Worm (Caenorhabditis elegans) whole organism, young adult: ENCODE measurements around the gene C30B5.2.

ENCODE experiments used
- B0019.2 ChIP-seq: fragments of 200-800 bp; sonication (Bioruptor generic); conservative IDR thresholded peaks from 2 replicates; pipeline ENCODE4 v1.3.6; 2022; ENCODE audit warnings: missing genetic modification reagents, missing genetic modification characterization, missing compliant biosample characterization
- B0035.1 ChIP-seq: sonication (generic microtip); optimal IDR thresholded peaks from 2 replicates; lab custom pipeline; 2016; ENCODE audit warnings: missing genetic modification characterization, mild to moderate bottlenecking, missing compliant biosample characterization, missing genotype, missing genetic modification reagents
- C17E4.6 ChIP-seq: fragments of 200-800 bp; sonication (Bioruptor generic); IDR thresholded peaks from 2 replicates; pipeline ENCODE4 v1.3.6; 2022; ENCODE audit warnings: missing genetic modification reagents, missing genetic modification characterization, missing compliant biosample characterization
- F22D6.2 ChIP-seq: sonication (generic microtip); optimal IDR thresholded peaks from 2 replicates; lab custom pipeline; 2016; ENCODE audit warnings: mild to moderate bottlenecking, missing genetic modification characterization, missing compliant biosample characterization
- Y53G8AR.9 ChIP-seq: fragments of 200-800 bp; sonication (Bioruptor generic); conservative IDR thresholded peaks from 2 replicates; pipeline ENCODE4 v1.3.6; 2022; ENCODE audit warnings: missing genetic modification reagents, missing genetic modification characterization, missing compliant biosample characterization
- Y95B8A.8 ChIP-seq: fragments of 200-800 bp; sonication (Bioruptor generic); IDR thresholded peaks from 2 replicates; pipeline ENCODE4 v1.3.6; 2022; ENCODE audit warnings: missing genetic modification reagents, missing genetic modification characterization, missing compliant biosample characterization
- ZK185.1 ChIP-seq: sonication (generic microtip); optimal IDR thresholded peaks from 2 replicates; lab custom pipeline; 2016; ENCODE audit warnings: mild to moderate bottlenecking, missing genetic modification characterization, missing compliant biosample characterization; ENCODE audit not compliant: poor library complexity, severe bottlenecking
- akir-1 ChIP-seq: fragments of 200-800 bp; sonication (Bioruptor generic); optimal IDR thresholded peaks from 2 replicates; lab custom pipeline; 2018; ENCODE audit warnings: mild to moderate bottlenecking, missing genetic modification characterization, moderate library complexity, missing compliant biosample characterization
- bed-1 ChIP-seq: fragments of 200-800 bp; sonication (Bioruptor generic); IDR thresholded peaks from 2 replicates; pipeline ENCODE4 v1.3.6; 2022; ENCODE audit warnings: missing genetic modification reagents, missing genetic modification characterization, missing compliant biosample characterization
- bed-2 ChIP-seq: fragments of 200-800 bp; sonication (Bioruptor generic); IDR thresholded peaks from 2 replicates; pipeline ENCODE4 v1.3.6; 2022; ENCODE audit warnings: missing genetic modification reagents, missing genetic modification characterization, missing compliant biosample characterization
- ccch-3 ChIP-seq: fragments of 200-800 bp; sonication (Bioruptor generic); optimal IDR thresholded peaks from 2 replicates; lab custom pipeline; 2018; ENCODE audit warnings: mild to moderate bottlenecking, missing genetic modification characterization, missing compliant biosample characterization
- ceh-100 ChIP-seq: fragments of 200-800 bp; sonication (Bioruptor generic); IDR thresholded peaks from 2 replicates; pipeline ENCODE4 v1.3.6; 2022; ENCODE audit warnings: missing genetic modification reagents, missing genetic modification characterization, missing compliant biosample characterization
- ceh-27 ChIP-seq: fragments of 200-800 bp; sonication (Bioruptor generic); optimal IDR thresholded peaks from 2 replicates; lab custom pipeline; 2018; ENCODE audit warnings: mild to moderate bottlenecking, missing genetic modification characterization, moderate library complexity, missing compliant biosample characterization
- ceh-40 ChIP-seq: fragments of 200-800 bp; sonication (Bioruptor generic); IDR thresholded peaks from 2 replicates; pipeline ENCODE4 v1.3.6; 2022; ENCODE audit warnings: missing genetic modification characterization, missing compliant biosample characterization
- chd-7 ChIP-seq: sonication (generic microtip); optimal IDR thresholded peaks from 2 replicates; lab custom pipeline; 2016; ENCODE audit warnings: mild to moderate bottlenecking, missing genetic modification characterization, moderate library complexity, missing compliant biosample characterization
- dox-1 ChIP-seq: fragments of 200-800 bp; sonication (Bioruptor generic); IDR thresholded peaks from 2 replicates; pipeline ENCODE4 v1.3.6; 2022; ENCODE audit warnings: missing genetic modification reagents, missing genetic modification characterization, missing compliant biosample characterization
- fkh-3 ChIP-seq: sonication (generic microtip); optimal IDR thresholded peaks from 2 replicates; lab custom pipeline; 2016; ENCODE audit warnings: mild to moderate bottlenecking, missing genetic modification characterization, missing compliant biosample characterization
- hmg-1.2 ChIP-seq: fragments of 200-800 bp; sonication (Bioruptor generic); IDR thresholded peaks from 2 replicates; pipeline ENCODE4 v1.3.6; 2022; ENCODE audit warnings: missing genetic modification reagents, missing genetic modification characterization, missing compliant biosample characterization
- hrde-1 ChIP-seq: sonication (generic microtip); optimal IDR thresholded peaks from 2 replicates; lab custom pipeline; 2016; ENCODE audit warnings: missing genetic modification characterization, mild to moderate bottlenecking, missing compliant biosample characterization, moderate library complexity, missing genotype, missing genetic modification reagents, borderline replicate concordance
- hsf-1 ChIP-seq: fragments of 200-800 bp; sonication (Bioruptor generic); IDR thresholded peaks from 2 replicates; pipeline ENCODE4 v1.3.6; 2022; ENCODE audit warnings: missing genetic modification reagents, missing genetic modification characterization, missing compliant biosample characterization
- lin-26 ChIP-seq: fragments of 200-800 bp; sonication (Bioruptor generic); IDR thresholded peaks from 2 replicates; pipeline ENCODE4 v1.3.6; 2022; ENCODE audit warnings: missing genetic modification reagents, missing genetic modification characterization, missing compliant biosample characterization
- lin-35 ChIP-seq, 3 experiments: fragments of 150-350 bp in 2 of 3; sonication (generic microtip) in 1 of 3; optimal IDR thresholded peaks; 2 replicates each; lab custom pipeline; 2014 to 2018; ENCODE audit warnings: missing biosample characterization in 3 of 3, missing genetic modification characterization in 3 of 3, missing genetic modification reagents in 3 of 3
- lin-54 ChIP-seq: fragments of 200-800 bp; sonication (Bioruptor generic); optimal IDR thresholded peaks from 2 replicates; lab custom pipeline; 2018; ENCODE audit warnings: mild to moderate bottlenecking, missing genetic modification characterization, missing compliant biosample characterization
- lsl-1 ChIP-seq: fragments of 200-800 bp; sonication (Bioruptor generic); optimal IDR thresholded peaks from 2 replicates; lab custom pipeline; 2018; ENCODE audit warnings: mild to moderate bottlenecking, missing genetic modification characterization, moderate library complexity, missing compliant biosample characterization
- madf-8 ChIP-seq: fragments of 200-800 bp; sonication (Bioruptor generic); conservative IDR thresholded peaks from 2 replicates; pipeline ENCODE4 v1.3.6; 2022; ENCODE audit warnings: missing genetic modification reagents, missing genetic modification characterization, missing compliant biosample characterization
- nfya-2 ChIP-seq: fragments of 200-800 bp; sonication (Bioruptor generic); IDR thresholded peaks from 2 replicates; pipeline ENCODE4 v1.3.6; 2022; ENCODE audit warnings: missing genetic modification reagents, missing genetic modification characterization, missing compliant biosample characterization
- pbrm-1 ChIP-seq: fragments of 200-800 bp; sonication (Bioruptor generic); IDR thresholded peaks from 2 replicates; pipeline ENCODE4 v1.3.6; 2022; ENCODE audit warnings: missing genetic modification reagents, missing genetic modification characterization, missing compliant biosample characterization
- rec-8 ChIP-seq, 2 experiments: sonication (generic microtip); optimal IDR thresholded peaks; 2 replicates each; lab custom pipeline; 2016; ENCODE audit warnings: mild to moderate bottlenecking in 2 of 2, missing genetic modification characterization in 2 of 2, missing genetic modification reagents in 2 of 2, missing genotype in 2 of 2, missing biosample characterization in 1 of 2, missing compliant biosample characterization in 1 of 2, moderate library complexity in 1 of 2
- repo-1 ChIP-seq: sonication (generic microtip); optimal IDR thresholded peaks from 2 replicates; lab custom pipeline; 2017; ENCODE audit warnings: mild to moderate bottlenecking, missing genetic modification characterization, missing compliant biosample characterization
- snpc-1.3 ChIP-seq: sonication (generic microtip); optimal IDR thresholded peaks from 2 replicates; lab custom pipeline; 2017; ENCODE audit warnings: missing genetic modification characterization, mild to moderate bottlenecking, missing compliant biosample characterization, antibody characterized with exemption, moderate library complexity, missing genotype, missing genetic modification reagents; ENCODE audit not compliant: insufficient read depth
- snpc-3.4 ChIP-seq: sonication (generic microtip); optimal IDR thresholded peaks from 2 replicates; lab custom pipeline; 2017; ENCODE audit warnings: missing genetic modification characterization, mild to moderate bottlenecking, missing compliant biosample characterization, antibody characterized with exemption, moderate library complexity, missing genotype, missing genetic modification reagents
- snpc-4 ChIP-seq, 5 experiments: fragments of 150-350 bp in 1 of 5; sonication (generic microtip) in 4 of 5; optimal IDR thresholded peaks; 2 replicates each; lab custom pipeline; 2014 to 2018; ENCODE audit warnings: missing genetic modification characterization in 5 of 5, missing biosample characterization in 3 of 5, antibody characterized with exemption in 2 of 5, mild to moderate bottlenecking in 2 of 5, missing compliant biosample characterization in 2 of 5, missing genotype in 2 of 5, moderate library complexity in 2 of 5, missing genetic modification reagents in 1 of 5
- sptf-2 ChIP-seq: fragments of 200-800 bp; sonication (Bioruptor generic); optimal IDR thresholded peaks from 2 replicates; lab custom pipeline; 2018; ENCODE audit warnings: mild to moderate bottlenecking, missing genetic modification characterization, missing compliant biosample characterization
- zim-3 ChIP-seq: sonication (generic microtip); optimal IDR thresholded peaks from 2 replicates; lab custom pipeline; 2017; ENCODE audit warnings: mild to moderate bottlenecking, missing genetic modification characterization, moderate library complexity, missing compliant biosample characterization
- ztf-18 ChIP-seq: sonication (generic microtip); optimal IDR thresholded peaks from 2 replicates; lab custom pipeline; 2016; ENCODE audit warnings: missing genotype, mild to moderate bottlenecking, missing genetic modification characterization, missing compliant biosample characterization
- ztf-22 ChIP-seq: fragments of 200-800 bp; sonication (Bioruptor generic); optimal IDR thresholded peaks from 2 replicates; lab custom pipeline; 2018; ENCODE audit warnings: mild to moderate bottlenecking, missing genetic modification characterization, moderate library complexity, missing compliant biosample characterization
- ztf-25 ChIP-seq: fragments of 200-800 bp; sonication (Bioruptor generic); IDR thresholded peaks from 2 replicates; pipeline ENCODE4 v1.3.6; 2022; ENCODE audit warnings: missing genetic modification reagents, missing genetic modification characterization, missing compliant biosample characterization
- ztf-28 ChIP-seq: fragments of 200-800 bp; sonication (Bioruptor generic); IDR thresholded peaks from 2 replicates; pipeline ENCODE4 v1.3.6; 2022; ENCODE audit warnings: missing genetic modification reagents, missing genetic modification characterization, missing compliant biosample characterization

Gene C30B5.2

DNA sequence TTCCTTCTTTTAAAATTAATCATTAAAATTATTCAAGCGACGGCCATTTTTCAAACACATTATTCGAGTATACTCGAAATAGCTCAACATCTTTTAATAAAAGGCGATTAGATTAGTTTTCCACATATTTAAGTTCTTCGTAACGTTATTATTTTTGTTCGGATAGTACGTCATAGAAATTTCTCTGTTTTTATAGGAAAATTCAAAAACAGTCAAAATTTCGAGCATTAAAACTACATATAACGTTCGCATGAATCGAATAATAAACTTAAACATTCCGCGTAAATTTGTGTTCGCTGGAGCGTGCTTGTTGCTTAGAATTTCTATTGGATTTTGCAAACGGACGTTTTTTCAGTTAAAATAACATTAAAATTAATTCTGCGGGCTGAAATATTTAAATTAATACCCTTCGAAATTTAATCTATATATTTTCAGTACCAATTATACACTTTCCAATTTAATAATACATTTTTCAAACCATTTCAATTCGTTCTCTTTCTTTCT, 48.3 kb downstream of the C30B5.2 start, which contains the start of gene blos-4:
TSS of gene blos-4 (plus strand) at position 51 of the 504 bp plus-strand sequence.
- TF ChIP-seq ztf-28 (no peak), ccch-3 (no peak), hsf-1 (no peak), chd-7 (no peak), pbrm-1 (GFP tag; lab: Robert Waterston, UW) (no peak), hrde-1 (no peak), lsl-1 (GFP tag; lab: Kevin White, UChicago) (no peak), ceh-40 (GFP tag; lab: Robert Waterston, UW) (no peak), Y53G8AR.9 (GFP tag; lab: Robert Waterston, UW) (no peak), B0035.1 (tag; lab: Kevin White, UChicago) (no peak), dox-1 (no peak), C17E4.6 (no peak), rec-8 (tag; optimal IDR thresholded peaks at IDR 0.05; lab: Kevin White, UChicago) (no peak), madf-8 (GFP tag; lab: Robert Waterston, UW) (no peak), lin-35 (GFP tag; optimal IDR thresholded peaks at IDR 0.05; lab: Kevin White, UChicago) (no peak), bed-1 (GFP tag; lab: Robert Waterston, UW) (no peak), snpc-4 (GFP tag; optimal IDR thresholded peaks at IDR 0.05; lab: Kevin White, UChicago) (no peak), snpc-4 (tag; optimal IDR thresholded peaks at IDR 0.05; lab: Kevin White, UChicago) (no peak)

DNA sequence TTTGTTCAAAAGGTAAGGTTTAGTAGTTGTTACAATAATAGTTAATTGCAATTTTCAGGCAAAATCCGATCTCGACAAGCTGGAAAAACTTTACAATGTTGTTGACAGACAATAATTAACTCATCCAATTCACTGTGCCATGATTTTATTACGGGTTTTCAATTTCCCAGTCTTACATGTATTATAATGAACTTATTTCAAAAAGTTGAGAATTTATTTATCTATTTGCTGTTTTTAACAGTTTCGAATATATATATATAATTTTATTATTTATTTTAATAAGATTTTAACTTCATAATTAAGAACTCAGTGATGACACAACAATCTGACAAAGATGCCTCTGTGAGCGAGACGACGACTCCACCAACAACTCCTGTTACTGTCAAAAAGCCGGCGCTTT, 49.1 kb downstream of the C30B5.2 start, which contains the start of gene lelo-1:
TSS of gene lelo-1 (plus strand) at position 301 of the 400 bp plus-strand sequence.
- TF ChIP-seq ztf-25 (GFP tag; lab: Robert Waterston, UW) (no peak), ztf-28 (no peak), ceh-27 (GFP tag; lab: Kevin White, UChicago) (no peak), ztf-18 (tag; lab: Kevin White, UChicago) (no peak), pbrm-1 (GFP tag; lab: Robert Waterston, UW) (no peak), zim-3 (tag; lab: Kevin White, UChicago) (no peak), dox-1 (no peak), ceh-100 (GFP tag; lab: Robert Waterston, UW) (no peak), snpc-3.4 (tag; lab: Kevin White, UChicago) (no peak), repo-1 (tag; lab: Kevin White, UChicago) (no peak), ztf-22 (GFP tag; lab: Kevin White, UChicago) (no peak), lin-26 (no peak)

DNA sequence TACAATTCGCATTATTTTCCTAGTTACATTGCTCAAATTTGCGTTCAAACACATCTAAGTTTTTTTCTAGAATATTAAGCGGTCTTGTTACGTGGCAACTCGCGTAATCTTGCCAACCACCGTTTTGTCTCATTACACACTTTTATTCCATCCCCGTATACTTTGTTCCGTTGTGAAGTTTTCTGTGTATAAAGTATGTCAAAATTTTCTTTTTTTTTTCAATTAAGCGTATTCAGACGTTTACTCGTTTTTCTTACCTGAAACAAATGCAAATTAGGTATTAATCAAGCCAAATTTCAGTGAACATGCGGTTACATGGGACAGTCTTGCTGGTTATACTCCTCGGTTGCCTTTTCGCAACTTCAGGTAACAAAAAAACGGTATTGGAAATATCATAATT, 50.0 kb downstream of the C30B5.2 start, which contains the start of gene T24H7.2:
TSS of gene T24H7.2 (plus strand) at position 301 of the 400 bp plus-strand sequence.
- TF ChIP-seq lsl-1 (GFP tag; lab: Kevin White, UChicago) (no peak), B0019.2 (no peak), Y53G8AR.9 (GFP tag; lab: Robert Waterston, UW) (no peak), nfya-2 (GFP tag; lab: Robert Waterston, UW) (no peak), fkh-3 (tag; lab: Kevin White, UChicago) (no peak), ztf-25 (GFP tag; lab: Robert Waterston, UW) (no peak), Y95B8A.8 (GFP tag; lab: Robert Waterston, UW) (no peak), snpc-1.3 (no peak), sptf-2 (GFP tag; lab: Kevin White, UChicago) (no peak), ceh-40 (GFP tag; lab: Robert Waterston, UW) (no peak), ZK185.1 (tag; lab: Kevin White, UChicago) (no peak), ceh-100 (GFP tag; lab: Robert Waterston, UW) (no peak), lin-54 (GFP tag; lab: Kevin White, UChicago) (no peak), akir-1 (GFP tag; lab: Kevin White, UChicago) (no peak), F22D6.2 (tag; lab: Kevin White, UChicago) (no peak), hmg-1.2 (GFP tag; lab: Robert Waterston, UW) (no peak), bed-2 (no peak)
- TF ChIP-seq, all 124 proteins: peak for 0
